Worm (Caenorhabditis elegans): ENCODE data around the gene lys-7.

lys-7 gene

ce11 chrV:3463514-3463913 is 18.9 kb downstream of the lys-7 start, which contains the start of gene slc-28.1:
Gene slc-28.1, plus strand, starts transcription at chrV:3463814.
- TF ChIP-seq efl-1 (optimal IDR thresholded peaks at IDR 0.05), result no peak
- TF ChIP-seq efl-1 (GFP tag; optimal IDR thresholded peaks at IDR 0.05 in 1 of 2), result peak in 1 of 2 experiments; percentile 34
- TF ChIP-seq lsy-2 (tag; optimal IDR thresholded peaks at IDR 0.05), result no peak

ce11 chrV:3459919-3460318 is 22.5 kb downstream of the lys-7 start, which contains the start of gene slc-28.2:
Gene slc-28.2, plus strand, starts transcription at chrV:3460219.
- no peak for TF ChIP-seq C34B4.2 (tag; optimal IDR thresholded peaks at IDR 0.05)
- no peak for TF ChIP-seq swsn-7 (tag; optimal IDR thresholded peaks at IDR 0.05)
- no peak for TF ChIP-seq sup-37 (GFP tag; optimal IDR thresholded peaks at IDR 0.05)
- no peak for TF ChIP-seq lin-35 (GFP tag; optimal IDR thresholded peaks at IDR 0.05)
- TF ChIP-seq hpl-2 (GFP tag; optimal IDR thresholded peaks at IDR 0.05), result no peak
- no peak for TF ChIP-seq nhr-11 (tag; optimal IDR thresholded peaks at IDR 0.05)
- no peak for TF ChIP-seq efl-1 (optimal IDR thresholded peaks at IDR 0.05)
- TF ChIP-seq efl-1 (GFP tag; optimal IDR thresholded peaks at IDR 0.05 in 1 of 2), result no peak
- TF ChIP-seq ceh-82 (tag; optimal IDR thresholded peaks at IDR 0.05), result no peak
- no peak for TF ChIP-seq ets-5 (GFP tag; IDR thresholded peaks at IDR 0.05)
- no peak for TF ChIP-seq mab-9 (GFP tag; IDR thresholded peaks at IDR 0.05)
- TF ChIP-seq aha-1 (tag; optimal IDR thresholded peaks at IDR 0.05), result no peak
- no peak for TF ChIP-seq Y116A8C.19 (tag; optimal IDR thresholded peaks at IDR 0.05; ENCODE audit: borderline replicate concordance)
- no peak for TF ChIP-seq snpc-4 (tag; optimal IDR thresholded peaks at IDR 0.05)
- no peak for TF ChIP-seq aly-2 (tag; optimal IDR thresholded peaks at IDR 0.05)
- TF ChIP-seq ceh-63 (GFP tag; optimal IDR thresholded peaks at IDR 0.05), result no peak
- no peak for TF ChIP-seq fos-1 (tag; optimal IDR thresholded peaks at IDR 0.05)
- no peak for TF ChIP-seq egl-13 (tag; optimal IDR thresholded peaks at IDR 0.05)
- TF ChIP-seq blmp-1 (tag; optimal IDR thresholded peaks at IDR 0.05), result no peak
- TF ChIP-seq nhr-19 (GFP tag; conservative IDR thresholded peaks at IDR 0.05), result no peak
- TF ChIP-seq hlh-4 (tag; optimal IDR thresholded peaks at IDR 0.05), result no peak

- TF ChIP-seq efl-1 (optimal IDR thresholded peaks at IDR 0.05) (no peak), efl-1 (GFP tag; optimal IDR thresholded peaks at IDR 0.05 in 1 of 2) (peak in 1 of 2 experiments; percentile 55), rnt-1 (tag; optimal IDR thresholded peaks at IDR 0.05) (no peak), ceh-88 (GFP tag; IDR thresholded peaks at IDR 0.05) (no peak), nhr-77 (tag; optimal IDR thresholded peaks at IDR 0.05) (no peak), pqm-1 (tag; optimal IDR thresholded peaks at IDR 0.05) (no peak), ets-5 (GFP tag; IDR thresholded peaks at IDR 0.05) (no peak), nhr-12 (tag; optimal IDR thresholded peaks at IDR 0.05) (no peak)
These were observed 27.2 kb downstream of the lys-7 start for ce11 chrV:3455135-3455747.

ce11 chrV:3454620-3455019 is 27.8 kb downstream of the lys-7 start:
- TF ChIP-seq C34B4.2 (tag; optimal IDR thresholded peaks at IDR 0.05) (no peak), fkh-8 (tag; optimal IDR thresholded peaks at IDR 0.05) (no peak), Y116A8C.19 (tag; optimal IDR thresholded peaks at IDR 0.05; ENCODE audit: borderline replicate concordance) (no peak), nhr-85 (tag) (no peak), unc-86 (tag; optimal IDR thresholded peaks at IDR 0.05) (no peak), unc-62 (GFP tag; optimal IDR thresholded peaks at IDR 0.05) (no peak), hpl-2 (GFP tag; optimal IDR thresholded peaks at IDR 0.05) (no peak), ces-1 (GFP tag; optimal IDR thresholded peaks at IDR 0.05) (no peak)

- TF ChIP-seq skn-1 (tag; optimal IDR thresholded peaks at IDR 0.05) (no peak), snpc-4 (tag; optimal IDR thresholded peaks at IDR 0.05) (no peak), fkh-10 (GFP tag; optimal IDR thresholded peaks at IDR 0.05) (peak; percentile 37)
These were observed 29.9 kb downstream of the lys-7 start for ce11 chrV:3452489-3452888.

Measured in whole organism, L1 larva.